Worm (Caenorhabditis elegans) whole organism, early embryonic: ENCODE measurements around the gene spot-1.

Experiments
- B0310.2 ChIP-seq: sonication (generic microtip); optimal IDR thresholded peaks from 2 replicates; lab custom pipeline; 2016; ENCODE audit warnings: mild to moderate bottlenecking, missing genetic modification characterization, missing compliant biosample characterization
- aly-1 ChIP-seq: sonication (generic microtip); optimal IDR thresholded peaks from 2 replicates; lab custom pipeline; 2016; ENCODE audit warnings: missing genetic modification characterization, missing compliant biosample characterization
- ama-1 ChIP-seq: fragments of 150-350 bp; optimal IDR thresholded peaks from 2 replicates; lab custom pipeline; 2014
- ceh-13 ChIP-seq: fragments of 200-800 bp; sonication (Bioruptor generic); optimal IDR thresholded peaks from 2 replicates; lab custom pipeline; 2018; ENCODE audit warnings: mild to moderate bottlenecking, missing genetic modification characterization, missing compliant biosample characterization
- flt-1 ChIP-seq: fragments of 200-800 bp; sonication (Bioruptor generic); IDR thresholded peaks from 2 replicates; pipeline ENCODE4 v1.3.6; 2022; ENCODE audit warnings: missing genetic modification characterization, missing compliant biosample characterization
- hmbx-1 ChIP-seq: sonication (generic microtip); optimal IDR thresholded peaks from 2 replicates; lab custom pipeline; 2016; ENCODE audit warnings: mild to moderate bottlenecking, missing genetic modification characterization, missing compliant biosample characterization
- sea-1 ChIP-seq: fragments of 200-800 bp; sonication (Bioruptor generic); conservative IDR thresholded peaks from 2 replicates; pipeline ENCODE4 v1.3.6; 2022; ENCODE audit warnings: missing genetic modification characterization, missing compliant biosample characterization

ce11 chrIII:7323331-7323730 is 46.3 kb upstream of the spot-1 start:
- TF ChIP-seq ama-1 (lab: Kevin White, UChicago) (no peak), hmbx-1 (tag; lab: Kevin White, UChicago) (no peak), flt-1 (GFP tag; lab: Robert Waterston, UW) (no peak), sea-1 (GFP tag; lab: Robert Waterston, UW) (no peak), ceh-13 (GFP tag; lab: Kevin White, UChicago) (no peak), B0310.2 (tag; lab: Kevin White, UChicago) (no peak), aly-1 (tag; lab: Kevin White, UChicago) (no peak)
